Worm (Caenorhabditis elegans) whole organism, young adult: ENCODE measurements around the gene tyr-1.

Experiments used
- B0261.1 ChIP-seq: sonication (generic microtip); optimal IDR thresholded peaks from 2 replicates; lab custom pipeline; 2016; ENCODE audit warnings: mild to moderate bottlenecking, missing genetic modification characterization, moderate library complexity, missing compliant biosample characterization
- C17E4.6 ChIP-seq: fragments of 200-800 bp; sonication (Bioruptor generic); IDR thresholded peaks from 2 replicates; pipeline ENCODE4 v1.3.6; 2022; ENCODE audit warnings: missing genetic modification reagents, missing genetic modification characterization, missing compliant biosample characterization
- D2030.7 ChIP-seq: fragments of 200-800 bp; sonication (Bioruptor generic); IDR thresholded peaks from 2 replicates; pipeline ENCODE4 v1.3.6; 2022; ENCODE audit warnings: missing genetic modification reagents, missing genetic modification characterization, missing compliant biosample characterization
- F10E7.11 ChIP-seq: sonication (generic microtip); optimal IDR thresholded peaks from 2 replicates; lab custom pipeline; 2017; ENCODE audit warnings: mild to moderate bottlenecking, missing genetic modification characterization, moderate library complexity, missing compliant biosample characterization
- F33H1.4 ChIP-seq: fragments of 200-800 bp; sonication (Bioruptor generic); IDR thresholded peaks from 2 replicates; pipeline ENCODE4 v1.3.6; 2022; ENCODE audit warnings: missing genetic modification reagents, missing genetic modification characterization, missing compliant biosample characterization
- F39B2.1 ChIP-seq: fragments of 200-800 bp; sonication (Bioruptor generic); IDR thresholded peaks from 2 replicates; pipeline ENCODE4 v1.3.6; 2022; ENCODE audit warnings: missing genetic modification reagents, missing genetic modification characterization, missing compliant biosample characterization
- F49E8.2 ChIP-seq: sonication (generic microtip); optimal IDR thresholded peaks from 3 replicates; lab custom pipeline; 2017; ENCODE audit warnings: missing genetic modification characterization, mild to moderate bottlenecking, missing compliant biosample characterization, antibody characterized with exemption, moderate library complexity; ENCODE audit not compliant: insufficient read depth
- F52B5.7 ChIP-seq: sonication (generic microtip); optimal IDR thresholded peaks from 2 replicates; lab custom pipeline; 2016; ENCODE audit warnings: mild to moderate bottlenecking, missing genetic modification characterization, missing compliant biosample characterization
- F57A8.1 ChIP-seq: fragments of 200-800 bp; sonication (Bioruptor generic); optimal IDR thresholded peaks from 2 replicates; lab custom pipeline; 2018; ENCODE audit warnings: mild to moderate bottlenecking, missing genetic modification characterization, moderate library complexity, missing compliant biosample characterization
- K11D2.4 ChIP-seq: fragments of 200-800 bp; sonication (Bioruptor generic); IDR thresholded peaks from 2 replicates; pipeline ENCODE4 v1.3.6; 2022; ENCODE audit warnings: missing genetic modification reagents, missing genetic modification characterization, missing compliant biosample characterization
- Y53F4B.3 ChIP-seq: fragments of 200-800 bp; sonication (Bioruptor generic); IDR thresholded peaks from 2 replicates; pipeline ENCODE4 v1.3.6; 2022; ENCODE audit warnings: missing genetic modification reagents, missing genetic modification characterization, missing compliant biosample characterization
- Y53G8AR.9 ChIP-seq: fragments of 200-800 bp; sonication (Bioruptor generic); conservative IDR thresholded peaks from 2 replicates; pipeline ENCODE4 v1.3.6; 2022; ENCODE audit warnings: missing genetic modification reagents, missing genetic modification characterization, missing compliant biosample characterization
- ama-1 ChIP-seq, 3 experiments: fragments of 150-350 bp in 1 of 3; sonication (generic microtip) in 2 of 3; optimal IDR thresholded peaks; 2 replicates each; lab custom pipeline; 2014 to 2018; ENCODE audit warnings: missing biosample characterization in 2 of 3, missing genetic modification characterization in 2 of 3, missing genetic modification reagents in 2 of 3
- atf-7 ChIP-seq: sonication (generic microtip); optimal IDR thresholded peaks from 2 replicates; lab custom pipeline; 2017; ENCODE audit warnings: mild to moderate bottlenecking, missing genetic modification characterization, missing compliant biosample characterization
- attf-3 ChIP-seq: fragments of 200-800 bp; sonication (Bioruptor generic); conservative IDR thresholded peaks from 2 replicates; pipeline ENCODE4 v1.3.6; 2022; ENCODE audit warnings: missing genetic modification reagents, missing genetic modification characterization, missing compliant biosample characterization
- attf-6 ChIP-seq: fragments of 200-800 bp; sonication (Bioruptor generic); IDR thresholded peaks from 2 replicates; pipeline ENCODE4 v1.3.6; 2022; ENCODE audit warnings: missing genetic modification reagents, missing genetic modification characterization, missing compliant biosample characterization
- bed-2 ChIP-seq: fragments of 200-800 bp; sonication (Bioruptor generic); IDR thresholded peaks from 2 replicates; pipeline ENCODE4 v1.3.6; 2022; ENCODE audit warnings: missing genetic modification reagents, missing genetic modification characterization, missing compliant biosample characterization
- cebp-1 ChIP-seq, 2 experiments: fragments of 200-800 bp in 1 of 2; sonication (Bioruptor generic) in 1 of 2; sonication (generic microtip) in 1 of 2; IDR thresholded peaks in 1 of 2; optimal IDR thresholded peaks in 1 of 2; 2 replicates each; pipeline versions ENCODE4 v1.3.6 to Lab custom; 2017 to 2022; ENCODE audit warnings: missing compliant biosample characterization in 2 of 2, missing genetic modification characterization in 2 of 2, mild to moderate bottlenecking in 1 of 2, missing genetic modification reagents in 1 of 2, moderate library complexity in 1 of 2
- ceh-40 ChIP-seq: fragments of 200-800 bp; sonication (Bioruptor generic); IDR thresholded peaks from 2 replicates; pipeline ENCODE4 v1.3.6; 2022; ENCODE audit warnings: missing genetic modification characterization, missing compliant biosample characterization
- chd-7 ChIP-seq: sonication (generic microtip); optimal IDR thresholded peaks from 2 replicates; lab custom pipeline; 2016; ENCODE audit warnings: mild to moderate bottlenecking, missing genetic modification characterization, moderate library complexity, missing compliant biosample characterization
- dox-1 ChIP-seq: fragments of 200-800 bp; sonication (Bioruptor generic); IDR thresholded peaks from 2 replicates; pipeline ENCODE4 v1.3.6; 2022; ENCODE audit warnings: missing genetic modification reagents, missing genetic modification characterization, missing compliant biosample characterization
- dpff-1 ChIP-seq: sonication (generic microtip); optimal IDR thresholded peaks from 2 replicates; lab custom pipeline; 2017; ENCODE audit warnings: mild to moderate bottlenecking, missing genetic modification characterization, missing compliant biosample characterization
- dpl-1 ChIP-seq: fragments of 150-350 bp; optimal IDR thresholded peaks from 2 replicates; lab custom pipeline; 2014; ENCODE audit warnings: missing biosample characterization, missing genetic modification reagents, missing genetic modification characterization
- gei-17 ChIP-seq: fragments of 200-800 bp; sonication (Bioruptor generic); optimal IDR thresholded peaks from 2 replicates; lab custom pipeline; 2018; ENCODE audit warnings: mild to moderate bottlenecking, missing genetic modification characterization, missing compliant biosample characterization
- hmg-20 ChIP-seq: fragments of 200-800 bp; sonication (Bioruptor generic); IDR thresholded peaks from 2 replicates; pipeline ENCODE4 v1.3.6; 2022; ENCODE audit warnings: missing genetic modification reagents, missing genetic modification characterization, missing compliant biosample characterization
- lag-1 ChIP-seq: fragments of 200-800 bp; sonication (Bioruptor generic); IDR thresholded peaks from 2 replicates; pipeline ENCODE4 v1.3.6; 2022; ENCODE audit warnings: missing genetic modification reagents, missing genetic modification characterization, missing compliant biosample characterization
- let-607 ChIP-seq, 2 experiments: fragments of 200-800 bp in 1 of 2; sonication (Bioruptor generic) in 1 of 2; sonication (generic microtip) in 1 of 2; optimal IDR thresholded peaks; 2 replicates each; lab custom pipeline; 2016 to 2018; ENCODE audit warnings: mild to moderate bottlenecking in 2 of 2, missing compliant biosample characterization in 2 of 2, missing genetic modification characterization in 2 of 2, moderate library complexity in 2 of 2, missing genotype in 1 of 2
- lin-26 ChIP-seq: fragments of 200-800 bp; sonication (Bioruptor generic); IDR thresholded peaks from 2 replicates; pipeline ENCODE4 v1.3.6; 2022; ENCODE audit warnings: missing genetic modification reagents, missing genetic modification characterization, missing compliant biosample characterization
- lin-40 ChIP-seq: sonication (generic microtip); optimal IDR thresholded peaks from 2 replicates; lab custom pipeline; 2016; ENCODE audit warnings: missing genetic modification characterization, mild to moderate bottlenecking, missing compliant biosample characterization, missing genotype, missing genetic modification reagents
- madf-10 ChIP-seq: sonication (generic microtip); optimal IDR thresholded peaks from 2 replicates; lab custom pipeline; 2016; ENCODE audit warnings: mild to moderate bottlenecking, missing genetic modification characterization, missing compliant biosample characterization
- mcd-1 ChIP-seq: fragments of 200-800 bp; sonication (Bioruptor generic); IDR thresholded peaks from 2 replicates; pipeline ENCODE4 v1.3.6; 2022; ENCODE audit warnings: missing genetic modification reagents, missing genetic modification characterization, missing compliant biosample characterization
- mel-28 ChIP-seq: sonication (generic microtip); optimal IDR thresholded peaks from 2 replicates; lab custom pipeline; 2016; ENCODE audit warnings: borderline replicate concordance, mild to moderate bottlenecking, missing genetic modification characterization, missing compliant biosample characterization
- nfya-2 ChIP-seq: fragments of 200-800 bp; sonication (Bioruptor generic); IDR thresholded peaks from 2 replicates; pipeline ENCODE4 v1.3.6; 2022; ENCODE audit warnings: missing genetic modification reagents, missing genetic modification characterization, missing compliant biosample characterization
- nhr-120 ChIP-seq: fragments of 200-800 bp; sonication (Bioruptor generic); IDR thresholded peaks from 2 replicates; pipeline ENCODE4 v1.3.6; 2022; ENCODE audit warnings: missing genetic modification characterization, missing compliant biosample characterization
- nhr-27 ChIP-seq: fragments of 200-800 bp; sonication (Bioruptor generic); optimal IDR thresholded peaks from 2 replicates; lab custom pipeline; 2018; ENCODE audit warnings: mild to moderate bottlenecking, missing genetic modification characterization, moderate library complexity, missing compliant biosample characterization
- nhr-80 ChIP-seq: sonication (generic microtip); optimal IDR thresholded peaks from 2 replicates; lab custom pipeline; 2016; ENCODE audit warnings: missing genetic modification characterization, missing compliant biosample characterization
- pha-4 ChIP-seq: fragments of 150-350 bp; sonication (generic microtip); optimal IDR thresholded peaks from 2 replicates; lab custom pipeline; 2014; ENCODE audit warnings: missing biosample characterization, missing genetic modification reagents, missing genetic modification characterization
- repo-1 ChIP-seq: sonication (generic microtip); optimal IDR thresholded peaks from 2 replicates; lab custom pipeline; 2017; ENCODE audit warnings: mild to moderate bottlenecking, missing genetic modification characterization, missing compliant biosample characterization
- snpc-1.1 ChIP-seq: sonication (generic microtip); optimal IDR thresholded peaks from 2 replicates; lab custom pipeline; 2017; ENCODE audit warnings: missing genetic modification characterization, mild to moderate bottlenecking, missing compliant biosample characterization, antibody characterized with exemption, moderate library complexity, missing genotype, missing genetic modification reagents; ENCODE audit not compliant: insufficient read depth
- snpc-1.3 ChIP-seq: sonication (generic microtip); optimal IDR thresholded peaks from 2 replicates; lab custom pipeline; 2017; ENCODE audit warnings: missing genetic modification characterization, mild to moderate bottlenecking, missing compliant biosample characterization, antibody characterized with exemption, moderate library complexity, missing genotype, missing genetic modification reagents; ENCODE audit not compliant: insufficient read depth
- somi-1 ChIP-seq: fragments of 200-800 bp; sonication (Bioruptor generic); optimal IDR thresholded peaks from 2 replicates; lab custom pipeline; 2018; ENCODE audit warnings: mild to moderate bottlenecking, missing genetic modification characterization, missing compliant biosample characterization
- tbx-9 ChIP-seq: sonication (generic microtip); optimal IDR thresholded peaks from 2 replicates; lab custom pipeline; 2016; ENCODE audit warnings: borderline replicate concordance, missing genetic modification characterization, inconsistent platforms, missing compliant biosample characterization
- unc-130 ChIP-seq: sonication (generic microtip); optimal IDR thresholded peaks from 2 replicates; lab custom pipeline; 2016; ENCODE audit warnings: missing genetic modification reagents, missing genetic modification characterization, missing compliant biosample characterization
- unc-62 ChIP-seq: fragments of 150-350 bp; optimal IDR thresholded peaks from 2 replicates; lab custom pipeline; 2014; ENCODE audit warnings: missing biosample characterization, missing genetic modification reagents, missing genetic modification characterization
- xnd-1 ChIP-seq: sonication (generic microtip); optimal IDR thresholded peaks from 2 replicates; lab custom pipeline; 2016; ENCODE audit warnings: missing genotype, missing genetic modification reagents, missing genetic modification characterization, missing compliant biosample characterization

tyr-1 gene

ce11 chrIII:7891573-7892306, 18.2 kb downstream of the tyr-1 start, which contains the start of the genes ZK688.5 and fahd-1 (continued):
- TF ChIP-seq pha-4 (tag; lab: Kevin White, UChicago) (no peak), Y53G8AR.9 (peak; percentile 56; the same call in 1 of the 2 replicates), repo-1 (tag; lab: Kevin White, UChicago) (no peak), chd-7 (tag; lab: Kevin White, UChicago) (peak; percentile 29), B0261.1 (tag; lab: Kevin White, UChicago) (no peak), mel-28 (tag; lab: Kevin White, UChicago) (no peak), unc-62 (peak; percentile 23), K11D2.4 (GFP tag; lab: Robert Waterston, UW) (0 out of 2 replicates have a peak, but pooled peaks have one; percentile 10), lin-26 (GFP tag; lab: Robert Waterston, UW) (0 out of 2 replicates have a peak, but pooled peaks have one; percentile 25), nhr-80 (peak; percentile 91), nhr-120 (no peak), ama-1 (optimal IDR thresholded peaks at IDR 0.05; lab: Kevin White, UChicago) (no peak), ama-1 (GFP tag; optimal IDR thresholded peaks at IDR 0.05; lab: Kevin White, UChicago) (no peak), C17E4.6 (GFP tag; lab: Robert Waterston, UW) (no peak), snpc-1.1 (tag; lab: Kevin White, UChicago) (no peak), F33H1.4 (GFP tag; lab: Robert Waterston, UW) (no peak), F10E7.11 (tag; lab: Kevin White, UChicago) (no peak), snpc-1.3 (no peak), xnd-1 (tag; lab: Kevin White, UChicago) (no peak), somi-1 (GFP tag; lab: Kevin White, UChicago) (peak; percentile 43), nhr-27 (tag; lab: Kevin White, UChicago) (no peak), let-607 (tag; optimal IDR thresholded peaks at IDR 0.05; lab: Kevin White, UChicago) (peak; percentile 27 to 51), attf-3 (GFP tag; lab: Robert Waterston, UW) (0 out of 2 replicates have a peak, but pooled peaks have one; percentile 22), F49E8.2 (tag; lab: Kevin White, UChicago) (no peak), madf-10 (peak; percentile 14), atf-7 (tag; lab: Kevin White, UChicago) (no peak), ceh-40 (GFP tag; lab: Robert Waterston, UW) (no peak), F57A8.1 (GFP tag; lab: Kevin White, UChicago) (no peak), gei-17 (GFP tag; lab: Kevin White, UChicago) (no peak), lin-40 (tag; lab: Kevin White, UChicago) (peak; percentile 69), hmg-20 (GFP tag; lab: Robert Waterston, UW) (no peak), attf-6 (GFP tag; lab: Robert Waterston, UW) (no peak), unc-130 (GFP tag; lab: Kevin White, UChicago) (no peak), cebp-1 (GFP tag; IDR thresholded peaks at IDR 0.05; lab: Robert Waterston, UW) (no peak), cebp-1 (tag; optimal IDR thresholded peaks at IDR 0.05; lab: Kevin White, UChicago) (peak; percentile 75), lag-1 (GFP tag; lab: Robert Waterston, UW) (no peak), Y53F4B.3 (GFP tag; lab: Robert Waterston, UW) (no peak), mcd-1 (no peak; the same call in 1 of the 2 replicates), tbx-9 (tag; lab: Kevin White, UChicago) (no peak), dox-1 (no peak; the same call in 1 of the 2 replicates), bed-2 (no peak), F39B2.1 (GFP tag; lab: Robert Waterston, UW) (no peak), F52B5.7 (tag; lab: Kevin White, UChicago) (no peak), dpl-1 (GFP tag; lab: Kevin White, UChicago) (no peak), D2030.7 (GFP tag; lab: Robert Waterston, UW) (no peak), nfya-2 (GFP tag; lab: Robert Waterston, UW) (no peak), dpff-1 (no peak)
